Worm (Caenorhabditis elegans) whole organism, L2 larva: Measurements from ENCODE around the gene ufbp-1.

Source experiments
- Y55F3AM.14 ChIP-seq: fragments of 200-800 bp; sonication (Bioruptor generic); optimal IDR thresholded peaks from 2 replicates; lab custom pipeline; 2018; ENCODE audit warnings: mild to moderate bottlenecking, missing genetic modification characterization, missing compliant biosample characterization
- ama-1 ChIP-seq: fragments of 150-350 bp; optimal IDR thresholded peaks from 2 replicates; lab custom pipeline; 2018; ENCODE audit warnings: inconsistent platforms
- egl-27 ChIP-seq: sonication (generic microtip); optimal IDR thresholded peaks from 3 replicates; lab custom pipeline; 2017; ENCODE audit warnings: missing biosample characterization, missing genetic modification reagents, missing genetic modification characterization
- lsy-2 ChIP-seq, 2 experiments: fragments of 150-350 bp in 1 of 2; sonication (generic microtip) in 1 of 2; optimal IDR thresholded peaks; 2 replicates each; lab custom pipeline; 2014 to 2017; ENCODE audit warnings: missing biosample characterization in 2 of 2, missing genetic modification characterization in 2 of 2
- nhr-10 ChIP-seq: sonication (generic microtip); optimal IDR thresholded peaks from 2 replicates; lab custom pipeline; 2017; ENCODE audit warnings: missing biosample characterization, missing genetic modification characterization
- nhr-12 ChIP-seq: fragments of 150-350 bp; optimal IDR thresholded peaks from 2 replicates; lab custom pipeline; 2014; ENCODE audit warnings: missing biosample characterization, missing genetic modification characterization
- zag-1 ChIP-seq: fragments of 150-350 bp; optimal IDR thresholded peaks from 2 replicates; lab custom pipeline; 2014; ENCODE audit warnings: missing biosample characterization, missing genetic modification characterization
- ztf-1 ChIP-seq: fragments of 200-800 bp; sonication (Bioruptor generic); conservative IDR thresholded peaks from 2 replicates; pipeline ENCODE4 v1.3.6; 2022; ENCODE audit warnings: missing genetic modification characterization, missing compliant biosample characterization

DNA sequence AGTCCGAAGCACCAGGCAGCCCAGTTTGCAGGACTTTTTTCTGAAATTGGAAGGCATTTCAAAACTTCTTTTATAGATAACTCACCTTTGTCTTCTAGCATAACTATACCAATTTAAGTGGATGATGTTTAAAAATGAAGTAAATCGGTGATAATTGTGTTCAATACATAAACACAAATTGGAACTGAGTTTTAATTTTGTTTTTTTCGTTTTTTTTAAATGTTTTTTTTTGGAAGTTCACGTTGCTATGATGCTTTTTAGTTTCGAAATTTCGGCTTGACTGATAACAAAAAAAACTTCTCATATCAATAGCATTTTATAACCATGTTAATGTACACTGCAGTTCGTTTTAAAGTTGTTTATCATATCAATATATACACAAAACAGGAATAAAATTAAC lies 53.9 kb downstream of the ufbp-1 start, which contains the start of gene ZK353.4:
- TF ChIP-seq egl-27 (tag; lab: Kevin White, UChicago) (no peak), lsy-2 (tag; optimal IDR thresholded peaks at IDR 0.05; lab: Kevin White, UChicago) (no peak), nhr-12 (tag; lab: Kevin White, UChicago) (no peak), zag-1 (tag; lab: Kevin White, UChicago) (no peak), nhr-10 (tag; lab: Kevin White, UChicago) (no peak), ama-1 (lab: Kevin White, UChicago) (no peak), ztf-1 (GFP tag; lab: Robert Waterston, UW) (no peak), Y55F3AM.14 (GFP tag; lab: Kevin White, UChicago) (no peak)
